Worm (Caenorhabditis elegans) whole organism, young adult: Measurements from ENCODE around the gene pssy-1.

Source experiments
- B0336.3 ChIP-seq: fragments of 200-800 bp; sonication (Bioruptor generic); IDR thresholded peaks from 2 replicates; pipeline ENCODE4 v1.3.6; 2022; ENCODE audit warnings: missing genetic modification characterization, missing compliant biosample characterization
- F22D6.2 ChIP-seq: sonication (generic microtip); optimal IDR thresholded peaks from 2 replicates; lab custom pipeline; 2016; ENCODE audit warnings: mild to moderate bottlenecking, missing genetic modification characterization, missing compliant biosample characterization
- F23B12.7 ChIP-seq: sonication (generic microtip); optimal IDR thresholded peaks from 2 replicates; lab custom pipeline; 2017; ENCODE audit warnings: missing genetic modification characterization, mild to moderate bottlenecking, missing compliant biosample characterization, antibody characterized with exemption, moderate library complexity; ENCODE audit not compliant: insufficient read depth
- F37B4.10 ChIP-seq: fragments of 200-800 bp; sonication (Bioruptor generic); IDR thresholded peaks from 2 replicates; pipeline ENCODE4 v1.3.6; 2022; ENCODE audit warnings: missing genetic modification characterization, missing compliant biosample characterization
- K12H6.12 ChIP-seq: fragments of 200-800 bp; sonication (Bioruptor generic); optimal IDR thresholded peaks from 2 replicates; lab custom pipeline; 2018; ENCODE audit warnings: mild to moderate bottlenecking, missing genetic modification characterization, missing compliant biosample characterization
- Y53G8AR.9 ChIP-seq: fragments of 200-800 bp; sonication (Bioruptor generic); conservative IDR thresholded peaks from 2 replicates; pipeline ENCODE4 v1.3.6; 2022; ENCODE audit warnings: missing genetic modification reagents, missing genetic modification characterization, missing compliant biosample characterization
- Y56A3A.18 ChIP-seq: fragments of 200-800 bp; sonication (Bioruptor generic); IDR thresholded peaks from 2 replicates; pipeline ENCODE4 v1.3.6; 2022; ENCODE audit warnings: missing genetic modification reagents, missing genetic modification characterization, missing compliant biosample characterization
- Y67H2A.10 ChIP-seq: fragments of 200-800 bp; sonication (Bioruptor generic); conservative IDR thresholded peaks from 2 replicates; pipeline ENCODE4 v1.3.6; 2022; ENCODE audit warnings: missing genetic modification reagents, missing genetic modification characterization, missing compliant biosample characterization
- Y79H2A.3 ChIP-seq: fragments of 200-800 bp; sonication (Bioruptor generic); conservative IDR thresholded peaks from 2 replicates; pipeline ENCODE4 v1.3.6; 2022; ENCODE audit warnings: missing genetic modification reagents, missing genetic modification characterization, missing compliant biosample characterization
- Y95B8A.8 ChIP-seq: fragments of 200-800 bp; sonication (Bioruptor generic); IDR thresholded peaks from 2 replicates; pipeline ENCODE4 v1.3.6; 2022; ENCODE audit warnings: missing genetic modification reagents, missing genetic modification characterization, missing compliant biosample characterization
- ZK185.1 ChIP-seq: sonication (generic microtip); optimal IDR thresholded peaks from 2 replicates; lab custom pipeline; 2016; ENCODE audit warnings: mild to moderate bottlenecking, missing genetic modification characterization, missing compliant biosample characterization; ENCODE audit not compliant: poor library complexity, severe bottlenecking
- attf-5 ChIP-seq: fragments of 200-800 bp; sonication (Bioruptor generic); optimal IDR thresholded peaks from 2 replicates; lab custom pipeline; 2018; ENCODE audit warnings: mild to moderate bottlenecking, missing genetic modification characterization, missing compliant biosample characterization
- cebp-1 ChIP-seq, 2 experiments: fragments of 200-800 bp in 1 of 2; sonication (Bioruptor generic) in 1 of 2; sonication (generic microtip) in 1 of 2; IDR thresholded peaks in 1 of 2; optimal IDR thresholded peaks in 1 of 2; 2 replicates each; pipeline versions ENCODE4 v1.3.6 to Lab custom; 2017 to 2022; ENCODE audit warnings: missing compliant biosample characterization in 2 of 2, missing genetic modification characterization in 2 of 2, mild to moderate bottlenecking in 1 of 2, missing genetic modification reagents in 1 of 2, moderate library complexity in 1 of 2
- ceh-100 ChIP-seq: fragments of 200-800 bp; sonication (Bioruptor generic); IDR thresholded peaks from 2 replicates; pipeline ENCODE4 v1.3.6; 2022; ENCODE audit warnings: missing genetic modification reagents, missing genetic modification characterization, missing compliant biosample characterization
- ceh-27 ChIP-seq: fragments of 200-800 bp; sonication (Bioruptor generic); optimal IDR thresholded peaks from 2 replicates; lab custom pipeline; 2018; ENCODE audit warnings: mild to moderate bottlenecking, missing genetic modification characterization, moderate library complexity, missing compliant biosample characterization
- ceh-40 ChIP-seq: fragments of 200-800 bp; sonication (Bioruptor generic); IDR thresholded peaks from 2 replicates; pipeline ENCODE4 v1.3.6; 2022; ENCODE audit warnings: missing genetic modification characterization, missing compliant biosample characterization
- ceh-79 ChIP-seq: sonication (generic microtip); optimal IDR thresholded peaks from 2 replicates; lab custom pipeline; 2017; ENCODE audit warnings: mild to moderate bottlenecking, missing genetic modification characterization, missing compliant biosample characterization
- die-1 ChIP-seq: sonication (generic microtip); optimal IDR thresholded peaks from 2 replicates; lab custom pipeline; 2016; ENCODE audit warnings: missing genotype, mild to moderate bottlenecking, missing genetic modification characterization, missing compliant biosample characterization
- dpff-1 ChIP-seq: sonication (generic microtip); optimal IDR thresholded peaks from 2 replicates; lab custom pipeline; 2017; ENCODE audit warnings: mild to moderate bottlenecking, missing genetic modification characterization, missing compliant biosample characterization
- egl-44 ChIP-seq: fragments of 200-800 bp; sonication (Bioruptor generic); IDR thresholded peaks from 2 replicates; pipeline ENCODE4 v1.3.6; 2022; ENCODE audit warnings: missing genetic modification reagents, missing genetic modification characterization, missing compliant biosample characterization
- ekl-4 ChIP-seq: fragments of 200-800 bp; sonication (Bioruptor generic); IDR thresholded peaks from 2 replicates; pipeline ENCODE4 v1.3.6; 2022; ENCODE audit warnings: missing genetic modification reagents, missing genetic modification characterization, missing compliant biosample characterization
- ets-4 ChIP-seq: fragments of 200-800 bp; sonication (Bioruptor generic); optimal IDR thresholded peaks from 2 replicates; lab custom pipeline; 2018; ENCODE audit warnings: mild to moderate bottlenecking, missing genetic modification characterization, missing compliant biosample characterization
- him-1 ChIP-seq: sonication (generic microtip); optimal IDR thresholded peaks from 2 replicates; lab custom pipeline; 2016; ENCODE audit warnings: missing genotype, missing genetic modification reagents, missing genetic modification characterization, missing compliant biosample characterization
- lag-1 ChIP-seq: fragments of 200-800 bp; sonication (Bioruptor generic); IDR thresholded peaks from 2 replicates; pipeline ENCODE4 v1.3.6; 2022; ENCODE audit warnings: missing genetic modification reagents, missing genetic modification characterization, missing compliant biosample characterization
- let-607 ChIP-seq, 2 experiments: fragments of 200-800 bp in 1 of 2; sonication (Bioruptor generic) in 1 of 2; sonication (generic microtip) in 1 of 2; optimal IDR thresholded peaks; 2 replicates each; lab custom pipeline; 2016 to 2018; ENCODE audit warnings: mild to moderate bottlenecking in 2 of 2, missing compliant biosample characterization in 2 of 2, missing genetic modification characterization in 2 of 2, moderate library complexity in 2 of 2, missing genotype in 1 of 2
- lin-35 ChIP-seq, 3 experiments: fragments of 150-350 bp in 2 of 3; sonication (generic microtip) in 1 of 3; optimal IDR thresholded peaks; 2 replicates each; lab custom pipeline; 2014 to 2018; ENCODE audit warnings: missing biosample characterization in 3 of 3, missing genetic modification characterization in 3 of 3, missing genetic modification reagents in 3 of 3
- lin-40 ChIP-seq: sonication (generic microtip); optimal IDR thresholded peaks from 2 replicates; lab custom pipeline; 2016; ENCODE audit warnings: missing genetic modification characterization, mild to moderate bottlenecking, missing compliant biosample characterization, missing genotype, missing genetic modification reagents
- lin-54 ChIP-seq: fragments of 200-800 bp; sonication (Bioruptor generic); optimal IDR thresholded peaks from 2 replicates; lab custom pipeline; 2018; ENCODE audit warnings: mild to moderate bottlenecking, missing genetic modification characterization, missing compliant biosample characterization
- lir-1 ChIP-seq: fragments of 200-800 bp; sonication (Bioruptor generic); conservative IDR thresholded peaks from 2 replicates; pipeline ENCODE4 v1.3.6; 2022; ENCODE audit warnings: missing genetic modification reagents, missing genetic modification characterization, missing compliant biosample characterization
- madf-10 ChIP-seq: sonication (generic microtip); optimal IDR thresholded peaks from 2 replicates; lab custom pipeline; 2016; ENCODE audit warnings: mild to moderate bottlenecking, missing genetic modification characterization, missing compliant biosample characterization
- madf-3 ChIP-seq: fragments of 200-800 bp; sonication (Bioruptor generic); IDR thresholded peaks from 2 replicates; pipeline ENCODE4 v1.3.6; 2022; ENCODE audit warnings: missing genetic modification reagents, missing genetic modification characterization, missing compliant biosample characterization
- mes-4 ChIP-seq: sonication (generic microtip); optimal IDR thresholded peaks from 2 replicates; lab custom pipeline; 2016; ENCODE audit warnings: missing genotype, missing genetic modification characterization, missing compliant biosample characterization
- nfya-2 ChIP-seq: fragments of 200-800 bp; sonication (Bioruptor generic); IDR thresholded peaks from 2 replicates; pipeline ENCODE4 v1.3.6; 2022; ENCODE audit warnings: missing genetic modification reagents, missing genetic modification characterization, missing compliant biosample characterization
- nhr-27 ChIP-seq: fragments of 200-800 bp; sonication (Bioruptor generic); optimal IDR thresholded peaks from 2 replicates; lab custom pipeline; 2018; ENCODE audit warnings: mild to moderate bottlenecking, missing genetic modification characterization, moderate library complexity, missing compliant biosample characterization
- nhr-80 ChIP-seq: sonication (generic microtip); optimal IDR thresholded peaks from 2 replicates; lab custom pipeline; 2016; ENCODE audit warnings: missing genetic modification characterization, missing compliant biosample characterization
- nhr-90 ChIP-seq: sonication (generic microtip); optimal IDR thresholded peaks from 2 replicates; lab custom pipeline; 2016; ENCODE audit warnings: missing genotype, mild to moderate bottlenecking, missing genetic modification characterization, missing compliant biosample characterization
- pbrm-1 ChIP-seq: fragments of 200-800 bp; sonication (Bioruptor generic); IDR thresholded peaks from 2 replicates; pipeline ENCODE4 v1.3.6; 2022; ENCODE audit warnings: missing genetic modification reagents, missing genetic modification characterization, missing compliant biosample characterization
- pha-4 ChIP-seq: fragments of 150-350 bp; sonication (generic microtip); optimal IDR thresholded peaks from 2 replicates; lab custom pipeline; 2014; ENCODE audit warnings: missing biosample characterization, missing genetic modification reagents, missing genetic modification characterization
- repo-1 ChIP-seq: sonication (generic microtip); optimal IDR thresholded peaks from 2 replicates; lab custom pipeline; 2017; ENCODE audit warnings: mild to moderate bottlenecking, missing genetic modification characterization, missing compliant biosample characterization
- snpc-3.4 ChIP-seq: sonication (generic microtip); optimal IDR thresholded peaks from 2 replicates; lab custom pipeline; 2017; ENCODE audit warnings: missing genetic modification characterization, mild to moderate bottlenecking, missing compliant biosample characterization, antibody characterized with exemption, moderate library complexity, missing genotype, missing genetic modification reagents
- zfh-2 ChIP-seq: fragments of 200-800 bp; sonication (Bioruptor generic); conservative IDR thresholded peaks from 2 replicates; pipeline ENCODE4 v1.3.6; 2022; ENCODE audit warnings: missing genetic modification reagents, missing genetic modification characterization, missing compliant biosample characterization
- ztf-18 ChIP-seq: sonication (generic microtip); optimal IDR thresholded peaks from 2 replicates; lab custom pipeline; 2016; ENCODE audit warnings: missing genotype, mild to moderate bottlenecking, missing genetic modification characterization, missing compliant biosample characterization
- ztf-22 ChIP-seq: fragments of 200-800 bp; sonication (Bioruptor generic); optimal IDR thresholded peaks from 2 replicates; lab custom pipeline; 2018; ENCODE audit warnings: mild to moderate bottlenecking, missing genetic modification characterization, moderate library complexity, missing compliant biosample characterization
- ztf-3 ChIP-seq: fragments of 200-800 bp; sonication (Bioruptor generic); optimal IDR thresholded peaks from 2 replicates; lab custom pipeline; 2018; ENCODE audit warnings: mild to moderate bottlenecking, missing genetic modification characterization, missing compliant biosample characterization

The pssy-1 gene

DNA sequence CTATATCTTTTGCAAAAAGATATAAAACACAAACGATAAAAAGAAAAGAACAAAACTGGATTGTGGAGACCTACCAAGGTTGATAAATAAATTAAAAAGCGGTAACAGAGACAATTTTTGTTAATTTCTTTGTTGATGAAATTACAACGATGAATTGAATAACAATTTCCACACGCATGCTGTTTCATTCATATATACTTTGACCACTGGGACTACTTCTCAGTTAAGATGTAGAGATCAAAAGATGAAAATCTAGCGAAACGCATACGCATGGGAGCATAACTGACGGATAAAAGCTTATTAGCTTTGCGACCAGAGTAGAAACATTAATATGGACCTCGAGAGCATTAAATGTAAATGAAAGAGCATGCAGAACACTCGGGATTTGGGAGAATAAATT, 9.3 kb upstream of the pssy-1 start:
- TF ChIP-seq repo-1 (tag; lab: Kevin White, UChicago) (no peak), madf-3 (no peak), him-1 (no peak), attf-5 (GFP tag; lab: Kevin White, UChicago) (no peak)

DNA sequence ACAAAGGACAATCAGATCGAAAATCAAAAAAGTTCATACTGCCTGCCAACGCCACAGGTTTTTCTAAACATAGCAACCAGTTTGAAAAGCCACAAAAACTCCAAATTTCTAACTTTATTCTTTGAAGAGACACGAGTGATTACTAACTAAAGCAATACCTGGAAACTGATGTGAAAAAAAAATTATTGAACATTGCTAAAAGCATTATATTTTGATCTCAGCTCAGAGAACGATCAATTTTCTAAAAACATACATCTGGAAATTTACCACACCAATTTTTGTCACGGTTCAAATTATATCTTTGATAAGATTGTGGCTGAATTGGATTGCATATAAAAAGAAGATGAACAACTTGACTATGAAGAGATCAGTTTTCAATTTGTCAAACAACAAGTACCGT, 7.9 kb upstream of the pssy-1 start:
- TF ChIP-seq F37B4.10 (GFP tag; lab: Robert Waterston, UW), result no peak
- TF ChIP-seq pha-4 (tag; lab: Kevin White, UChicago), result no peak
- no peak for TF ChIP-seq Y67H2A.10 (GFP tag; lab: Robert Waterston, UW)
- no peak for TF ChIP-seq nfya-2 (GFP tag; lab: Robert Waterston, UW)
- no peak for TF ChIP-seq ekl-4 (GFP tag; lab: Robert Waterston, UW)
- no peak for TF ChIP-seq snpc-3.4 (tag; lab: Kevin White, UChicago)
- no peak for TF ChIP-seq ceh-100 (GFP tag; lab: Robert Waterston, UW)
- TF ChIP-seq, all 124 proteins: peak for 0

DNA sequence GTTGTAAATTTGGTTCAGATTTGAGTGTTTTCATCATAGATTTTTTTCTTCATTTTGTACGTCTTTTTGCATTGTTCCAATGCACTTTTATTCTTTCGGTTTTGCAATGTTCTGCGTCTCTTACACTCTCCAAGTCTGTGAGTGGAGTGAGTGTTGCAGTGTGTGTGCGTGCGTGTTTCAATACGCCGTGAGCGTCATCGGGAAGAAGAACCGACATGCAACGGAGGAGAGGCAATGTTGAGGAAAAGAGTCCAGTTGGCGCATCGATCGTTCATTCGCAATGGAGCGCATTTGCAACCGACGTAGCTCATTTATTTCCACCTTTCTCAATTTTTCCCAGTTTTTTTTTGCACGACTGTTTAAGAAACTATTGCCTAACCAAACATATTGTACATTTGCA, 6.8 kb upstream of the pssy-1 start, which contains the start of gene ZC506.1:
ZC506.1 (plus strand) TSS at position 400 of the 400 bp plus-strand sequence.
- TF ChIP-seq pbrm-1 (GFP tag; lab: Robert Waterston, UW) (peak; percentile 90), lin-54 (peak; percentile 59), lag-1 (GFP tag; lab: Robert Waterston, UW) (no peak), mes-4 (tag; lab: Kevin White, UChicago) (no peak), lir-1 (GFP tag; lab: Robert Waterston, UW) (peak; percentile 100), zfh-2 (GFP tag; lab: Robert Waterston, UW) (peak; percentile 89), ceh-79 (tag; lab: Kevin White, UChicago) (no peak), lin-35 (GFP tag; optimal IDR thresholded peaks at IDR 0.05; lab: Kevin White, UChicago) (peak in 1 of 3 experiments; percentile 56), Y79H2A.3 (GFP tag; lab: Robert Waterston, UW) (no peak), nhr-27 (no peak), F22D6.2 (peak; percentile 40), let-607 (tag; optimal IDR thresholded peaks at IDR 0.05; lab: Kevin White, UChicago) (peak; percentile 92 to 96), ceh-40 (no peak), Y95B8A.8 (GFP tag; lab: Robert Waterston, UW) (no peak), attf-5 (GFP tag; lab: Kevin White, UChicago) (peak; percentile 92), F23B12.7 (peak; percentile 83), madf-10 (peak; percentile 82), dpff-1 (tag; lab: Kevin White, UChicago) (no peak), Y53G8AR.9 (GFP tag; lab: Robert Waterston, UW) (peak; percentile 66; the same call in 1 of the 2 replicates), cebp-1 (GFP tag; IDR thresholded peaks at IDR 0.05; lab: Robert Waterston, UW) (peak; percentile 45; the same call in 1 of the 2 replicates), cebp-1 (tag; optimal IDR thresholded peaks at IDR 0.05; lab: Kevin White, UChicago) (peak; percentile 92), nhr-90 (tag; lab: Kevin White, UChicago) (peak; percentile 61), ztf-22 (GFP tag; lab: Kevin White, UChicago) (peak; percentile 39), K12H6.12 (tag; lab: Kevin White, UChicago) (peak; percentile 92), ets-4 (GFP tag; lab: Kevin White, UChicago) (peak; percentile 66), ztf-3 (peak; percentile 19), ZK185.1 (tag; lab: Kevin White, UChicago) (peak; percentile 66), egl-44 (0 out of 2 replicates have a peak, but pooled peaks have one; percentile 37), die-1 (tag; lab: Kevin White, UChicago) (no peak), lin-40 (tag; lab: Kevin White, UChicago) (peak; percentile 94), ceh-27 (GFP tag; lab: Kevin White, UChicago) (peak; percentile 94), ztf-18 (tag; lab: Kevin White, UChicago) (peak; percentile 60), B0336.3 (peak; percentile 87), Y56A3A.18 (GFP tag; lab: Robert Waterston, UW) (0 out of 2 replicates have a peak, but pooled peaks have one; percentile 60), nhr-80 (peak; percentile 96)
